Worm (Caenorhabditis elegans) whole organism, L3 larva: Measurements from ENCODE around the gene gst-19.

ENCODE experiments used
- egl-27 ChIP-seq: sonication (generic microtip); optimal IDR thresholded peaks from 4 replicates; lab custom pipeline; 2017; ENCODE audit warnings: missing biosample characterization, missing genetic modification reagents, missing genetic modification characterization
- mdl-1 ChIP-seq: fragments of 150-350 bp; optimal IDR thresholded peaks from 2 replicates; lab custom pipeline; 2014; ENCODE audit warnings: missing biosample characterization, missing genetic modification characterization
- mml-1 ChIP-seq: fragments of 150-350 bp; sonication (generic microtip); optimal IDR thresholded peaks from 3 replicates; lab custom pipeline; 2014; ENCODE audit warnings: missing biosample characterization, missing genetic modification characterization
- nfya-1 ChIP-seq: sonication (generic microtip); optimal IDR thresholded peaks from 2 replicates; lab custom pipeline; 2017; ENCODE audit warnings: missing genetic modification characterization, mild to moderate bottlenecking, missing compliant biosample characterization, antibody characterized with exemption, moderate library complexity; ENCODE audit not compliant: insufficient read depth
- snpc-4 ChIP-seq: fragments of 150-350 bp; optimal IDR thresholded peaks from 2 replicates; lab custom pipeline; 2014; ENCODE audit warnings: missing biosample characterization, missing genetic modification characterization
- unc-39 ChIP-seq: sonication (generic microtip); optimal IDR thresholded peaks from 4 replicates; lab custom pipeline; 2017; ENCODE audit warnings: missing biosample characterization, missing genetic modification characterization
- unc-62 ChIP-seq: fragments of 150-350 bp; sonication (generic microtip); optimal IDR thresholded peaks from 4 replicates; lab custom pipeline; 2014; ENCODE audit warnings: missing biosample characterization, missing genetic modification reagents, missing genetic modification characterization
- zag-1 ChIP-seq: fragments of 150-350 bp; optimal IDR thresholded peaks from 2 replicates; lab custom pipeline; 2014; ENCODE audit warnings: missing biosample characterization, missing genetic modification characterization
- ztf-11 ChIP-seq: fragments of 150-350 bp; optimal IDR thresholded peaks from 2 replicates; lab custom pipeline; 2014; ENCODE audit warnings: missing biosample characterization, missing genetic modification characterization

DNA sequence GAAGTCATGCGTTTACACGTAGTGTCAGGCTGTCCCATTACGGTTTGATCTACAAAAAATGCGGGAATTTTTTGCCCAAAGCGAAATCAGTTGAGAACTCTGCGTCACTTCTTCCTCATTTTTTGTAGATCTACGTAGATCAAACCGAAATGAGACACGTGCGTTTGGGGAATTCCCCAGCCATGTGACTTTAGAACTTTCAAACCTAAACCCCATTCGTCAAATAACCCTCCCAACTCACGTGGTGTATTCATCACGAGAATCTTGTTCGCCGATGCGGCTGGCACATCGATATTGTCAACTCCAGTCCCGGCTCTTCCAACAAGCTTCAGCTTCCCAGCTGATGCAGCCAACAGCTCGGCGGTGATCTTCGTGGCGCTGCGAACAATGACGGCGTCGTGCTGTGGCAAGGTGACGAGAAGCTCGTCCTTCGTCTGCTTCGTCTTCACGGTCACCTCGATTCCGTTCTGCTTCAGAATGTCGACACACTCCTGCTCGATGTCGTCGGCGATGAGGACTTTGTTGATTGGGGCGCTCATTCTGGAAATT lies 11.1 kb upstream of the gst-19 start, which contains the start of gene phdh-1:
- TF ChIP-seq mml-1 (tag; lab: Kevin White, UChicago) (no peak), nfya-1 (tag; lab: Kevin White, UChicago) (no peak), unc-62 (no peak), unc-39 (tag; lab: Kevin White, UChicago) (no peak), zag-1 (tag; lab: Kevin White, UChicago) (no peak), mdl-1 (tag; lab: Kevin White, UChicago) (no peak), snpc-4 (no peak), ztf-11 (tag; lab: Kevin White, UChicago) (no peak), egl-27 (tag; lab: Kevin White, UChicago) (no peak)
